Fruit fly (Drosophila melanogaster) Kc167 (cell line): ENCODE measurements around the gene CG14857.

Experiments used
- Sin3A ChIP-seq: fragments of >200 bp; optimal IDR thresholded peaks from 2 replicates; lab custom pipeline; 2018; ENCODE audit warnings: missing external identifiers
- h ChIP-seq: fragments of >200 bp; optimal IDR thresholded peaks from 3 replicates; lab custom pipeline; 2018; ENCODE audit warnings: missing external identifiers

DNA sequence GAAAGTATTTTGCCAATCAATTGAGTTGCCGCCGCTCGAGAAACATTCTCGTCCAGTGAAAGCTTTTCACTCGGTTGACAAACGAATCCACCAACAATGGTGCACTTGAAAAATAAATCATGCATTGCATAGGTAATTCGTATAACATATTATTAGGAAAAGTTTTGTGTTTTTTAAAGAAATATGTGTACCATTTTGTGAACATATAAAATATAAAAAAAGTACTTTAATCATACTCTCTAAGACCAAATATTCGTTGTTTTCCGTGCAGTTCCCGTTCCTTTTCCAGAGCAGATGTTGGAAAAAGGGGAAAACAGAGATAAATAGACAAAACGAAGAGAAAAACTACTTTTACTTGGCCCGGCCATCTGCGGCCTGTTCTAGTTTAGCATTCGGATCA lies 14.9 kb upstream of the CG14857 start:
- TF ChIP-seq h (no peak), Sin3A (no peak)
